Worm (Caenorhabditis elegans) whole organism, L4 larva: ENCODE data around the gene lurp-4.

ENCODE experiments used
- D1046.2 ChIP-seq: fragments of 200-800 bp; sonication (Bioruptor generic); IDR thresholded peaks from 2 replicates; pipeline ENCODE4 v1.3.6; 2022; ENCODE audit warnings: missing genetic modification characterization, missing compliant biosample characterization
- F26F4.8 ChIP-seq: fragments of 200-800 bp; sonication (Bioruptor generic); conservative IDR thresholded peaks from 2 replicates; pipeline ENCODE4 v1.3.6; 2022; ENCODE audit warnings: missing genetic modification characterization, missing compliant biosample characterization
- T26A8.4 ChIP-seq: fragments of 200-800 bp; sonication (Bioruptor generic); IDR thresholded peaks from 2 replicates; pipeline ENCODE4 v1.3.6; 2022; ENCODE audit warnings: missing genetic modification characterization, missing compliant biosample characterization
- ZK546.5 ChIP-seq, 2 experiments: sonication (generic microtip); optimal IDR thresholded peaks; 2 replicates each; lab custom pipeline; 2017; ENCODE audit warnings: missing biosample characterization in 2 of 2, missing genetic modification characterization in 2 of 2
- aha-1 ChIP-seq: fragments of 150-350 bp; peaks from one replicate; lab custom pipeline; 2014; ENCODE audit warnings: missing biosample characterization, missing genetic modification characterization
- ama-1 ChIP-seq: fragments of 150-350 bp; optimal IDR thresholded peaks from 2 replicates; lab custom pipeline; 2014; ENCODE audit warnings: inconsistent platforms, mixed read lengths
- arid-1 ChIP-seq: fragments of 200-800 bp; sonication (Bioruptor generic); conservative IDR thresholded peaks from 2 replicates; pipeline ENCODE4 v1.3.6; 2022; ENCODE audit warnings: missing genetic modification reagents, missing genetic modification characterization, missing compliant biosample characterization
- attf-4 ChIP-seq: sonication (generic microtip); optimal IDR thresholded peaks from 3 replicates; lab custom pipeline; 2017; ENCODE audit warnings: missing biosample characterization, missing genetic modification characterization
- ceh-28 ChIP-seq: fragments of 150-350 bp; optimal IDR thresholded peaks from 2 replicates; lab custom pipeline; 2014; ENCODE audit warnings: missing biosample characterization, missing genetic modification reagents, missing genetic modification characterization
- ceh-44 ChIP-seq: fragments of 200-800 bp; sonication (Bioruptor generic); IDR thresholded peaks from 2 replicates; pipeline ENCODE4 v1.3.6; 2022; ENCODE audit warnings: missing genetic modification reagents, missing genetic modification characterization, missing compliant biosample characterization
- ceh-62 ChIP-seq: sonication (generic microtip); optimal IDR thresholded peaks from 2 replicates; lab custom pipeline; 2017; ENCODE audit warnings: missing biosample characterization, missing genetic modification characterization
- ceh-82 ChIP-seq: sonication (generic microtip); optimal IDR thresholded peaks from 2 replicates; lab custom pipeline; 2017; ENCODE audit warnings: missing biosample characterization, missing genetic modification characterization
- ces-1 ChIP-seq: fragments of 150-350 bp; sonication (generic microtip); optimal IDR thresholded peaks from 4 replicates; lab custom pipeline; 2014; ENCODE audit warnings: missing biosample characterization, missing genetic modification reagents, missing genetic modification characterization
- ctbp-1 ChIP-seq: fragments of 200-800 bp; sonication (Bioruptor generic); IDR thresholded peaks from 2 replicates; pipeline ENCODE4 v1.3.6; 2022; ENCODE audit warnings: missing genetic modification reagents, missing genetic modification characterization, missing compliant biosample characterization
- daf-12 ChIP-seq: fragments of 150-350 bp; optimal IDR thresholded peaks from 2 replicates; lab custom pipeline; 2014; ENCODE audit warnings: missing biosample characterization, missing genetic modification reagents, missing genetic modification characterization
- dmd-6 ChIP-seq: fragments of 200-800 bp; sonication (Bioruptor generic); IDR thresholded peaks from 2 replicates; pipeline ENCODE4 v1.3.6; 2022; ENCODE audit warnings: missing genetic modification reagents, missing genetic modification characterization, missing compliant biosample characterization
- dmd-8 ChIP-seq: fragments of 200-800 bp; sonication (Bioruptor generic); IDR thresholded peaks from 2 replicates; pipeline ENCODE4 v1.3.6; 2022; ENCODE audit warnings: missing genetic modification characterization, missing compliant biosample characterization
- dmd-9 ChIP-seq: fragments of 200-800 bp; sonication (Bioruptor generic); IDR thresholded peaks from 2 replicates; pipeline ENCODE4 v1.3.6; 2022; ENCODE audit warnings: missing genetic modification reagents, missing genetic modification characterization, missing compliant biosample characterization
- dpl-1 ChIP-seq: fragments of 150-350 bp; optimal IDR thresholded peaks from 2 replicates; lab custom pipeline; 2014; ENCODE audit warnings: missing biosample characterization, missing genetic modification reagents, missing genetic modification characterization
- dve-1 ChIP-seq: sonication (generic microtip); optimal IDR thresholded peaks from 2 replicates; lab custom pipeline; 2017; ENCODE audit warnings: antibody characterized with exemption, mild to moderate bottlenecking, missing genetic modification characterization, missing compliant biosample characterization; ENCODE audit not compliant: insufficient read depth
- egl-27 ChIP-seq: sonication (generic microtip); optimal IDR thresholded peaks from 3 replicates; lab custom pipeline; 2017; ENCODE audit warnings: missing biosample characterization, missing genetic modification reagents, missing genetic modification characterization
- fkh-10 ChIP-seq: fragments of 150-350 bp; optimal IDR thresholded peaks from 2 replicates; lab custom pipeline; 2014; ENCODE audit warnings: missing biosample characterization, missing genetic modification reagents, missing genetic modification characterization
- hlh-30 ChIP-seq: sonication (generic microtip); optimal IDR thresholded peaks from 2 replicates; lab custom pipeline; 2017; ENCODE audit warnings: antibody characterized with exemption, mild to moderate bottlenecking, missing genetic modification characterization, missing compliant biosample characterization; ENCODE audit not compliant: insufficient read depth
- hmg-1.1 ChIP-seq: fragments of 200-800 bp; sonication (Bioruptor generic); IDR thresholded peaks from 2 replicates; pipeline ENCODE4 v1.3.6; 2022; ENCODE audit warnings: missing genetic modification reagents, missing genetic modification characterization, missing compliant biosample characterization
- lim-7 ChIP-seq: fragments of 200-800 bp; sonication (Bioruptor generic); IDR thresholded peaks from 2 replicates; pipeline ENCODE4 v1.3.6; 2022; ENCODE audit warnings: missing genetic modification characterization, missing compliant biosample characterization
- lin-1 ChIP-seq: fragments of 200-800 bp; sonication (Bioruptor generic); IDR thresholded peaks from 2 replicates; pipeline ENCODE4 v1.3.6; 2022; ENCODE audit warnings: missing genetic modification reagents, missing genetic modification characterization, missing compliant biosample characterization
- lin-13 ChIP-seq: fragments of 150-350 bp; optimal IDR thresholded peaks from 2 replicates; lab custom pipeline; 2014; ENCODE audit warnings: missing biosample characterization, missing genetic modification reagents, missing genetic modification characterization
- lin-38 ChIP-seq: fragments of 200-800 bp; sonication (Bioruptor generic); IDR thresholded peaks from 2 replicates; pipeline ENCODE4 v1.3.6; 2022; ENCODE audit warnings: missing genetic modification reagents, missing genetic modification characterization, missing compliant biosample characterization
- lin-39 ChIP-seq: fragments of 150-350 bp; optimal IDR thresholded peaks from 2 replicates; lab custom pipeline; 2014; ENCODE audit warnings: missing biosample characterization, missing genetic modification reagents, missing genetic modification characterization
- lir-3 ChIP-seq: sonication (generic microtip); optimal IDR thresholded peaks from 2 replicates; lab custom pipeline; 2016; ENCODE audit warnings: mild to moderate bottlenecking, missing genetic modification characterization, missing compliant biosample characterization
- lsy-2 ChIP-seq, 2 experiments: fragments of 150-350 bp in 1 of 2; sonication (generic microtip) in 1 of 2; optimal IDR thresholded peaks; 2 replicates each; lab custom pipeline; 2014 to 2017; ENCODE audit warnings: missing biosample characterization in 2 of 2, missing genetic modification characterization in 2 of 2
- madf-9 ChIP-seq: fragments of 200-800 bp; sonication (Bioruptor generic); conservative IDR thresholded peaks from 2 replicates; pipeline ENCODE4 v1.3.6; 2022; ENCODE audit warnings: missing genetic modification reagents, missing genetic modification characterization, missing compliant biosample characterization
- mdl-1 ChIP-seq, 2 experiments: fragments of 150-350 bp in 1 of 2; sonication (generic microtip) in 1 of 2; optimal IDR thresholded peaks; 2 replicates each; lab custom pipeline; 2014 to 2017; ENCODE audit warnings: missing biosample characterization in 2 of 2, missing genetic modification characterization in 2 of 2
- mxl-2 ChIP-seq: fragments of 200-800 bp; sonication (Bioruptor generic); conservative IDR thresholded peaks from 2 replicates; pipeline ENCODE4 v1.3.6; 2022; ENCODE audit warnings: missing genetic modification reagents, missing genetic modification characterization, missing compliant biosample characterization
- mxl-3 ChIP-seq: fragments of 200-800 bp; sonication (Bioruptor generic); optimal IDR thresholded peaks from 2 replicates; lab custom pipeline; 2018; ENCODE audit warnings: mild to moderate bottlenecking, missing genetic modification characterization, missing compliant biosample characterization
- nhr-10 ChIP-seq: fragments of 150-350 bp; optimal IDR thresholded peaks from 2 replicates; lab custom pipeline; 2014; ENCODE audit warnings: missing biosample characterization, missing genetic modification characterization
- nhr-102 ChIP-seq: sonication (generic microtip); optimal IDR thresholded peaks from 2 replicates; lab custom pipeline; 2016; ENCODE audit warnings: mild to moderate bottlenecking, missing genetic modification characterization, moderate library complexity, missing compliant biosample characterization
- nhr-11 ChIP-seq: fragments of 150-350 bp; optimal IDR thresholded peaks from 2 replicates; lab custom pipeline; 2014; ENCODE audit warnings: missing biosample characterization, missing genetic modification characterization
- nhr-25 ChIP-seq: sonication (generic microtip); optimal IDR thresholded peaks from 2 replicates; lab custom pipeline; 2017; ENCODE audit warnings: missing genetic modification characterization, mild to moderate bottlenecking, missing compliant biosample characterization, antibody characterized with exemption, moderate library complexity, borderline replicate concordance; ENCODE audit not compliant: insufficient read depth
- nhr-41 ChIP-seq: fragments of 200-800 bp; sonication (Bioruptor generic); IDR thresholded peaks from 2 replicates; pipeline ENCODE4 v1.3.6; 2022; ENCODE audit warnings: missing genetic modification reagents, missing genetic modification characterization, missing compliant biosample characterization
- nhr-42 ChIP-seq: fragments of 200-800 bp; sonication (Bioruptor generic); IDR thresholded peaks from 2 replicates; pipeline ENCODE4 v1.3.6; 2022; ENCODE audit warnings: missing genetic modification characterization, missing compliant biosample characterization
- nhr-48 ChIP-seq: sonication (generic microtip); optimal IDR thresholded peaks from 2 replicates; lab custom pipeline; 2016; ENCODE audit warnings: mild to moderate bottlenecking, missing genetic modification characterization, missing compliant biosample characterization
- nhr-76 ChIP-seq: fragments of 150-350 bp; optimal IDR thresholded peaks from 2 replicates; lab custom pipeline; 2014; ENCODE audit warnings: missing biosample characterization, missing genetic modification characterization
- pqm-1 ChIP-seq: sonication (generic microtip); optimal IDR thresholded peaks from 2 replicates; lab custom pipeline; 2017; ENCODE audit warnings: missing biosample characterization, missing genetic modification characterization
- saeg-2 ChIP-seq: fragments of 200-800 bp; sonication (Bioruptor generic); IDR thresholded peaks from 2 replicates; pipeline ENCODE4 v1.3.6; 2022; ENCODE audit warnings: missing genetic modification reagents, missing genetic modification characterization, missing compliant biosample characterization
- set-16 ChIP-seq: fragments of 200-800 bp; sonication (Bioruptor generic); IDR thresholded peaks from 2 replicates; pipeline ENCODE4 v1.3.6; 2022; ENCODE audit warnings: missing genetic modification reagents, missing genetic modification characterization, missing compliant biosample characterization
- skn-1 ChIP-seq: fragments of 150-350 bp; optimal IDR thresholded peaks from 2 replicates; lab custom pipeline; 2014; ENCODE audit warnings: missing biosample characterization, missing genetic modification characterization
- spr-3 ChIP-seq: fragments of 200-800 bp; sonication (Bioruptor generic); optimal IDR thresholded peaks from 2 replicates; lab custom pipeline; 2018; ENCODE audit warnings: mild to moderate bottlenecking, missing genetic modification characterization, missing compliant biosample characterization
- tag-97 ChIP-seq: fragments of 200-800 bp; sonication (Bioruptor generic); IDR thresholded peaks from 2 replicates; pipeline ENCODE4 v1.3.6; 2022; ENCODE audit warnings: missing genetic modification characterization, missing compliant biosample characterization
- unc-39 ChIP-seq: sonication (generic microtip); optimal IDR thresholded peaks from 2 replicates; lab custom pipeline; 2017; ENCODE audit warnings: missing biosample characterization, missing genetic modification characterization
- zip-2 ChIP-seq: fragments of 150-350 bp; optimal IDR thresholded peaks from 2 replicates; lab custom pipeline; 2014; ENCODE audit warnings: missing biosample characterization, missing genetic modification characterization
- ztf-7 ChIP-seq: fragments of 150-350 bp; optimal IDR thresholded peaks from 2 replicates; lab custom pipeline; 2014; ENCODE audit warnings: missing biosample characterization, missing genetic modification characterization

Gene lurp-4

DNA sequence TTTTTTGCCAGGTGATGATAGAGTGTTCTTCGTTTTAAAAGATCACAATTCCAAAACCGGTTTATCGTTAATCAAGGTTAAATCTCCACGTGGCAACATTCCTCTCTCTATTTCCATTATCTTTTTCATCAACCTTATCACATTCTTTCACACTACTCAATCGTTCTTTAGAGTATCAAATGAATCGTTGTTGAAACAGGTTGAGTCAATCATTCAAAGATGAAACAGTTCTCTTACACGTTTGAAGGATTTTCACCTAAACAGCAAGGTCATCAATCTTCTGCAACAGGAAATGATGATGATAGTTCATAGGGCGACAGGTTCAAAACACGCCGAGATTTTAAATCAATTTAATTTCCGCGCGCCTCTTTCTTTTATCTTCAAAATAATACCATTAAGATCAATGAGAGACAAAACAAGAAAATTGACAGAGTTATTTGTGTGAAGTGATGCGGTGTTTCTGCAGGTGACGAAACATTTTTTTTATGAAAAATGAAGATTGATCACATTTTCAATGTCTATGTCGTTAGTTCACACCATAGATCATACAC is 11.2 kb upstream of the lurp-4 start:
- TF ChIP-seq spr-3 (GFP tag; lab: Kevin White, UChicago) (no peak), aha-1 (peak; percentile 91), madf-9 (GFP tag; lab: Robert Waterston, UW) (no peak), ces-1 (GFP tag; lab: Kevin White, UChicago) (no peak), nhr-42 (no peak), attf-4 (tag; lab: Kevin White, UChicago) (no peak), lin-13 (GFP tag; lab: Kevin White, UChicago) (peak; percentile 16), fkh-10 (no peak), set-16 (GFP tag; lab: Robert Waterston, UW) (no peak), F26F4.8 (GFP tag; lab: Robert Waterston, UW) (no peak), nhr-11 (tag; lab: Kevin White, UChicago) (peak; percentile 41), egl-27 (tag; lab: Kevin White, UChicago) (no peak), ceh-82 (tag; lab: Kevin White, UChicago) (no peak), ceh-28 (no peak), ctbp-1 (GFP tag; lab: Robert Waterston, UW) (no peak), lir-3 (tag; lab: Kevin White, UChicago) (no peak), ztf-7 (tag; lab: Kevin White, UChicago) (no peak), nhr-10 (tag; lab: Kevin White, UChicago) (peak; percentile 31), unc-39 (tag; lab: Kevin White, UChicago) (no peak), mdl-1 (tag; optimal IDR thresholded peaks at IDR 0.05; lab: Kevin White, UChicago) (peak; percentile 78 to 94), nhr-76 (tag; lab: Kevin White, UChicago) (peak; percentile 60), ZK546.5 (tag; optimal IDR thresholded peaks at IDR 0.05; lab: Kevin White, UChicago) (no peak), dmd-9 (GFP tag; lab: Robert Waterston, UW) (no peak), dve-1 (peak; percentile 94), D1046.2 (GFP tag; lab: Robert Waterston, UW) (no peak), hlh-30 (tag; lab: Kevin White, UChicago) (peak; percentile 75), pqm-1 (peak; percentile 23), nhr-102 (tag; lab: Kevin White, UChicago) (peak; percentile 36), ceh-44 (GFP tag; lab: Robert Waterston, UW) (no peak), lsy-2 (tag; optimal IDR thresholded peaks at IDR 0.05; lab: Kevin White, UChicago) (peak; percentile 47 to 51), skn-1 (tag; lab: Kevin White, UChicago) (no peak), zip-2 (tag; lab: Kevin White, UChicago) (no peak), nhr-48 (tag; lab: Kevin White, UChicago) (peak; percentile 90), saeg-2 (GFP tag; lab: Robert Waterston, UW) (no peak), dmd-8 (GFP tag; lab: Robert Waterston, UW) (no peak), mxl-2 (GFP tag; lab: Robert Waterston, UW) (no peak), lin-1 (peak; percentile 47; the same call in 1 of the 2 replicates), lin-39 (tag; lab: Kevin White, UChicago) (no peak), ama-1 (lab: Kevin White, UChicago) (no peak), dmd-6 (GFP tag; lab: Robert Waterston, UW) (peak; percentile 86), ceh-62 (no peak), daf-12 (no peak), nhr-25 (tag; lab: Kevin White, UChicago) (peak; percentile 78), T26A8.4 (no peak), nhr-41 (GFP tag; lab: Robert Waterston, UW) (no peak), tag-97 (GFP tag; lab: Robert Waterston, UW) (no peak), lin-38 (GFP tag; lab: Robert Waterston, UW) (no peak), dpl-1 (peak; percentile 27), lim-7 (GFP tag; lab: Robert Waterston, UW) (no peak), hmg-1.1 (no peak), mxl-3 (GFP tag; lab: Kevin White, UChicago) (peak; percentile 91), arid-1 (GFP tag; lab: Robert Waterston, UW) (no peak)
